Worm (Caenorhabditis elegans): ENCODE data around the gene srh-174.

Gene srh-174

DNA sequence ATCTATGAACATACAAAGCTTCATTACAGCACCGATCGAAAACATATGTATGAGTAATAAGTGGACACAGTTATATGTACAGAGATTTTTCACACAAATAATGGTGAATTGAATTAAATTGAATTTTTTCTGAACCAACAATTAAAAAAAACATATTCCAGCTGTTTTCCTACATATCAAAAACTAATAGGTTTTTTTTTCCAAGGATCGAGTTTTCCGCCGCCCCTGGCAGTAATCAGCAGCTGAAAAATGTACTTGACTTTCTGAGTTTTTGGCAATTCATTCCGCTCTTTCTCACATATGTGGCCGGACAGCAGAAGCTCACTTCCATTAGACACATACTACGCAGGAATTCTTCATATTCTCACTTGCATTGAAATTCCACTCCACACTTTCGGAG is at the start of gene srh-174:
Gene srh-174, plus strand, starts transcription at position 301 of the 400 bp plus-strand sequence.
- no peak for TF ChIP-seq elt-1 (tag; optimal IDR thresholded peaks at IDR 0.05; ENCODE audit: borderline replicate concordance, insufficient read depth)
- TF ChIP-seq mls-2 (tag; optimal IDR thresholded peaks at IDR 0.05): no peak
- no peak for TF ChIP-seq sptf-1 (tag; optimal IDR thresholded peaks at IDR 0.05)
- no peak for TF ChIP-seq M03D4.4 (tag; optimal IDR thresholded peaks at IDR 0.05)
- no peak for TF ChIP-seq elt-3 (tag; optimal IDR thresholded peaks at IDR 0.05)
- no peak for TF ChIP-seq hlh-1 (tag; optimal IDR thresholded peaks at IDR 0.05)
- TF ChIP-seq lin-32 (GFP tag; optimal IDR thresholded peaks at IDR 0.05): no peak
- no peak for TF ChIP-seq ham-2 (GFP tag; optimal IDR thresholded peaks at IDR 0.05)

DNA sequence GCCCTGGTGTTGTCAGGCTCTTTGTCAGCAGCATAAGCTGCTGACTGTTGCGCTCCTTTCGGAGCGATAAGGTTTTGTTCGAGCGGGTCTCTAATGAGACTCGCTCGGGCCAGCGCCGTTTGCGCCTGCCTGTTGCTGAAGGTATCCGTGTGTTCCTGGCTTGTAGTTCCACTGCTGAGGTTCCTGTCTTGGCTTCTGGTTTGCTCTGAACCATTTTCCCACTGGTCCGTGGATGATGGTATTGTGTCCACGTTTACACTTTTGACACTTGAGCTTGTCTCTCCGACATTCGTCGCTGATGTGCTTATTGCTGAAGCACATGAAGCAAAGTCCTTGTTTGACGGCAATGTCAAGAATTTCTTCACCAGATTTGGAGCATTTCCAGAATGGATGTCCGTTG is 27.3 kb upstream of the srh-174 start:
- no peak for TF ChIP-seq ceh-43 (GFP tag; optimal IDR thresholded peaks at IDR 0.05)
- TF ChIP-seq lin-13 (tag; optimal IDR thresholded peaks at IDR 0.05): no peak
- no peak for TF ChIP-seq ham-2 (GFP tag; optimal IDR thresholded peaks at IDR 0.05)

- TF ChIP-seq ham-2 (GFP tag; optimal IDR thresholded peaks at IDR 0.05) (no peak), snpc-4 (tag; optimal IDR thresholded peaks at IDR 0.05) (no peak), ces-1 (GFP tag; optimal IDR thresholded peaks at IDR 0.05) (no peak), elt-3 (tag; optimal IDR thresholded peaks at IDR 0.05) (no peak), ceh-39 (tag; optimal IDR thresholded peaks at IDR 0.05) (no peak), hlh-1 (tag; optimal IDR thresholded peaks at IDR 0.05) (no peak), sem-2 (GFP tag; optimal IDR thresholded peaks at IDR 0.05) (no peak), lin-32 (GFP tag; optimal IDR thresholded peaks at IDR 0.05) (no peak), elt-1 (tag; optimal IDR thresholded peaks at IDR 0.05; ENCODE audit: borderline replicate concordance, insufficient read depth) (no peak), sptf-1 (tag; optimal IDR thresholded peaks at IDR 0.05) (no peak)
Measured at ce11 chrV:17154944-17155343, 23.6 kb upstream of the srh-174 start.

- TF ChIP-seq ceh-39 (tag; optimal IDR thresholded peaks at IDR 0.05): no peak
- no peak for TF ChIP-seq ztf-11 (tag; optimal IDR thresholded peaks at IDR 0.05)
- no peak for TF ChIP-seq flh-1 (GFP tag; optimal IDR thresholded peaks at IDR 0.05)
- TF ChIP-seq lin-32 (GFP tag; optimal IDR thresholded peaks at IDR 0.05): no peak
Measured at ce11 chrV:17155384-17155858, 23.1 kb upstream of the srh-174 start, which contains the start of gene F40D4.17. F40D4.17 (minus strand) TSS chrV:17155434.

- TF ChIP-seq ztf-11 (tag; optimal IDR thresholded peaks at IDR 0.05) (no peak), lin-13 (tag; optimal IDR thresholded peaks at IDR 0.05) (no peak), ceh-43 (GFP tag; optimal IDR thresholded peaks at IDR 0.05) (no peak), elt-3 (tag; optimal IDR thresholded peaks at IDR 0.05) (no peak), ceh-83 (GFP tag; optimal IDR thresholded peaks at IDR 0.05) (no peak), unc-120 (tag; optimal IDR thresholded peaks at IDR 0.05; ENCODE audit: poor library complexity, severe bottlenecking) (no peak), pha-4 (tag; optimal IDR thresholded peaks at IDR 0.05) (no peak), zip-8 (tag; optimal IDR thresholded peaks at IDR 0.05) (no peak)
Measured at ce11 chrV:17157154-17157553, 21.4 kb upstream of the srh-174 start, which contains the start of gene F40D4.13. F40D4.13 (minus strand) TSS chrV:17157254.

DNA sequence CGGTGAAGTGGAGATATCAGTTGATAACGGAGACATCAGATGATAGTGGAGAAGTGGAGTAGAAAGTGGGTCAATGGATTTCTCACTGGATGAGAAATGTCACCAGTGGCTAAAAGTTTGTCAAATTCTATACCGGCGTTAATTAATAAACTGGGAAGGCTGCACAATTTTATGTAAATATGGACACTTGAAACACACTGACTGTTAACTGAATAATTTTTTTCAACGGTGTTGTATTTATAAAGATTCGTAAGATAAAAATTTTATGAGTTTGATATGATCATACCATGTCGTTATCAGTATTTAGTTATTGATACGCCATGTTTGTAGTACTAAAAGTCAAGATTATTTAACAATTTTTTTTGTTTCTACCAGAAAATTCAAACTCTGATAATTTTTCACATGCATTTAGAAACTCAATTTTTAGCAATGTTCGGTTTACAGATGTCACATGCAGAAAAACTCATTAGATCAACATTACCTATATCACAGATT is 19.1 kb upstream of the srh-174 start, which contains the start of gene F40D4.12:
Gene F40D4.12, plus strand, starts transcription at position 445 of the 495 bp plus-strand sequence.
- TF ChIP-seq flh-1 (GFP tag; optimal IDR thresholded peaks at IDR 0.05): no peak

DNA sequence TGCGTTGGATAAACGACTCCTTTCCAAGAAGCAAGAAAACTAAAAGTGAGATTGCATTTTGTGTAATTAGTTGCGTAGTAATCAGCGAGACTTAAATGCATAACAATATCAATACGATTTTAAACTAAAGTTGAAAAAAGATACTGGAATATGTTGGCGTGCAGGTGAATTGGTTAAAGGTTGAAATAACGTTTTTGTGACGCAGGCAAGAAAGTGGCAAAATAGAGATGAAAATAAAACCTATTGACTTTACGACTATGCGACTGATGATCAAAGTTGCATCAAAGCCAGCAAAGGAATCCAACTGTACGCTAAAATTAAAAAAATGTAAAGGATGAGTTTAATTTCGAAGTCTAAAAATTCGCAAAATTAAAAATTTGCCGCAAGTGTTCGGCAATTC is 13.1 kb upstream of the srh-174 start, which contains the start of gene srh-102:
Gene srh-102, minus strand, starts transcription at position 101 of the 400 bp plus-strand sequence.
- TF ChIP-seq blmp-1 (tag; optimal IDR thresholded peaks at IDR 0.05): no peak
- TF ChIP-seq nhr-12 (tag; optimal IDR thresholded peaks at IDR 0.05): no peak
- TF ChIP-seq lsy-2 (tag; optimal IDR thresholded peaks at IDR 0.05): no peak
- TF ChIP-seq mls-2 (tag; optimal IDR thresholded peaks at IDR 0.05): no peak
- TF ChIP-seq lin-32 (GFP tag; optimal IDR thresholded peaks at IDR 0.05): no peak
- no peak for TF ChIP-seq unc-39 (tag; optimal IDR thresholded peaks at IDR 0.05)
- no peak for TF ChIP-seq mep-1 (tag; optimal IDR thresholded peaks at IDR 0.05)
- TF ChIP-seq nhr-28 (tag; optimal IDR thresholded peaks at IDR 0.05): no peak
- no peak for TF ChIP-seq nhr-76 (tag; optimal IDR thresholded peaks at IDR 0.05)
- no peak for TF ChIP-seq unc-120 (tag; optimal IDR thresholded peaks at IDR 0.05; ENCODE audit: poor library complexity, severe bottlenecking)
- TF ChIP-seq flh-1 (GFP tag; optimal IDR thresholded peaks at IDR 0.05): no peak
- TF ChIP-seq cnd-1 (tag; optimal IDR thresholded peaks at IDR 0.05): no peak
- no peak for TF ChIP-seq ceh-83 (GFP tag; optimal IDR thresholded peaks at IDR 0.05)
